Worm (Caenorhabditis elegans): ENCODE results near the gene ift-43.

The ift-43 gene

DNA sequence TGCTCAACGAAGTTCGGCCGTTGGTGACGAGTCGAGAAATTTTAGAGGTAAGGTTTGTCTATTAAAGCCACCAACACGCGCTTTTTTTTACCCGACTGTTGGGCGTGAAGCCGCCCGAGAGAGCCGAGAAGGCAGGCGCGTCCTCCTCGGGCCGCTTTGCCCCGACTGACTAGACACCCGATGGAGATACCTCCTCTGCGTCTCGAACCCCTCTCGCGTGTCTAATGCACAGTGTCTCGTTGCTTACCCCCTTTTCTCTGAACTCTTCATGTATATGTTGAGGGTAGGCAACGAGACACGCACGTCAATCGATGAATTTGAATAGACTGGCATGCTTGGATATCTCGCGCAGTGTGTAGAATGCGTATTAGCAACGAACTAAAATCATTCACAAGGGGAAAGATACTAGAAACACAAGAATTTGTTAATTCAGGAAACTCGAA lies 1.2 kb upstream of the ift-43 start (continued):
- peak; percentile 69 for TF ChIP-seq ets-4 (GFP tag; optimal IDR thresholded peaks at IDR 0.05)
- TF ChIP-seq die-1 (tag; optimal IDR thresholded peaks at IDR 0.05): peak; percentile 77
- TF ChIP-seq mxl-1 (tag; optimal IDR thresholded peaks at IDR 0.05): peak; percentile 67
- TF ChIP-seq ekl-4 (GFP tag; IDR thresholded peaks at IDR 0.05): peak; percentile 98
- TF ChIP-seq bed-2 (GFP tag; IDR thresholded peaks at IDR 0.05): peak; percentile 72; the same call in 1 of the 2 replicates
- TF ChIP-seq ztf-28 (GFP tag; IDR thresholded peaks at IDR 0.05): peak; percentile 93
- TF ChIP-seq hlh-26 (GFP tag; conservative IDR thresholded peaks at IDR 0.05): 0 out of 2 replicates have a peak, but pooled peaks have one; percentile 78
- peak; percentile 2 for TF ChIP-seq nhr-80 (tag; optimal IDR thresholded peaks at IDR 0.05)
- TF ChIP-seq atf-7 (tag; optimal IDR thresholded peaks at IDR 0.05): peak; percentile 97
- no peak for TF ChIP-seq nfya-1 (tag; optimal IDR thresholded peaks at IDR 0.05; ENCODE audit: borderline replicate concordance, insufficient read depth)
- TF ChIP-seq C06A6.2 (GFP tag; conservative IDR thresholded peaks at IDR 0.05): peak; percentile 92
- TF ChIP-seq hmg-1.2 (GFP tag; IDR thresholded peaks at IDR 0.05): peak; percentile 93
- peak; percentile 100 for TF ChIP-seq F10E7.11 (tag; optimal IDR thresholded peaks at IDR 0.05)
- no peak for TF ChIP-seq snpc-3.4 (tag; optimal IDR thresholded peaks at IDR 0.05)
- TF ChIP-seq sdz-38 (tag; optimal IDR thresholded peaks at IDR 0.05): no peak
- TF ChIP-seq nfya-2 (GFP tag; IDR thresholded peaks at IDR 0.05): peak; percentile 99
- TF ChIP-seq efl-1 (GFP tag; optimal IDR thresholded peaks at IDR 0.05): no peak
- peak; percentile 50 for TF ChIP-seq xnd-1 (tag; optimal IDR thresholded peaks at IDR 0.05)
- TF ChIP-seq snpc-4 (GFP tag; optimal IDR thresholded peaks at IDR 0.05): peak; percentile 51
- peak in 2 of 4 experiments; percentile 82 to 84 for TF ChIP-seq snpc-4 (tag; optimal IDR thresholded peaks at IDR 0.05)
- TF ChIP-seq lin-26 (GFP tag; IDR thresholded peaks at IDR 0.05): peak; percentile 85
- peak in 2 of 3 experiments; percentile 57 to 69 for TF ChIP-seq lin-35 (GFP tag; optimal IDR thresholded peaks at IDR 0.05)
- TF ChIP-seq unc-130 (GFP tag; optimal IDR thresholded peaks at IDR 0.05): peak; percentile 65
- peak; percentile 99 for TF ChIP-seq athp-1 (tag; optimal IDR thresholded peaks at IDR 0.05)
- peak; percentile 87; the same call in 1 of the 2 replicates for TF ChIP-seq dox-1 (GFP tag; IDR thresholded peaks at IDR 0.05)
- TF ChIP-seq Y53F4B.3 (GFP tag; IDR thresholded peaks at IDR 0.05): peak; percentile 31; the same call in 1 of the 2 replicates
- TF ChIP-seq dpl-1 (GFP tag; optimal IDR thresholded peaks at IDR 0.05): no peak
- peak; percentile 28 for TF ChIP-seq ztf-18 (tag; optimal IDR thresholded peaks at IDR 0.05)
- peak; percentile 96 for TF ChIP-seq Y79H2A.3 (GFP tag; conservative IDR thresholded peaks at IDR 0.05)
- no peak for TF ChIP-seq hlh-12 (tag; optimal IDR thresholded peaks at IDR 0.05)
- peak; percentile 90; the same call in 1 of the 2 replicates for TF ChIP-seq egl-44 (GFP tag; IDR thresholded peaks at IDR 0.05)
- no peak for TF ChIP-seq F23B12.7 (tag; optimal IDR thresholded peaks at IDR 0.05; ENCODE audit: insufficient read depth)
- TF ChIP-seq F57C9.4 (tag; optimal IDR thresholded peaks at IDR 0.05): peak; percentile 98
- peak; percentile 85 for TF ChIP-seq Y67H2A.10 (GFP tag; conservative IDR thresholded peaks at IDR 0.05)
- peak; percentile 93 for TF ChIP-seq egl-18 (GFP tag; IDR thresholded peaks at IDR 0.05)
- TF ChIP-seq nhr-27 (tag; optimal IDR thresholded peaks at IDR 0.05): peak; percentile 98
- peak; percentile 91 for TF ChIP-seq hmg-20 (GFP tag; IDR thresholded peaks at IDR 0.05)
- TF ChIP-seq C17E4.6 (GFP tag; IDR thresholded peaks at IDR 0.05): peak; percentile 95
- TF ChIP-seq F57A8.1 (GFP tag; optimal IDR thresholded peaks at IDR 0.05): no peak
- TF ChIP-seq repo-1 (tag; optimal IDR thresholded peaks at IDR 0.05): peak; percentile 97
- peak; percentile 94 for TF ChIP-seq K11D2.4 (GFP tag; IDR thresholded peaks at IDR 0.05)
- peak; percentile 91 for TF ChIP-seq gei-17 (GFP tag; optimal IDR thresholded peaks at IDR 0.05)
- no peak for TF ChIP-seq F55B11.4 (tag; optimal IDR thresholded peaks at IDR 0.05; ENCODE audit: borderline replicate concordance, insufficient read depth)
- TF ChIP-seq B0019.2 (GFP tag; conservative IDR thresholded peaks at IDR 0.05): peak; percentile 67
- TF ChIP-seq nfyb-1 (GFP tag; IDR thresholded peaks at IDR 0.05): peak; percentile 100
- peak; percentile 91 for TF ChIP-seq B0035.1 (tag; optimal IDR thresholded peaks at IDR 0.05)
- peak; percentile 89 for TF ChIP-seq hsf-1 (GFP tag; IDR thresholded peaks at IDR 0.05)
- TF ChIP-seq rcor-1 (GFP tag; IDR thresholded peaks at IDR 0.05): peak; percentile 79

All from whole organism, young adult.